Fruit fly (Drosophila melanogaster) whole organism: ENCODE data around the gene Jon65Aii.

Experiments
- CG8478 ChIP-seq: fragments of >200 bp; optimal IDR thresholded peaks from 2 replicates; lab custom pipeline; 2018; ENCODE audit warnings: inconsistent platforms
- Dll ChIP-seq: fragments of >200 bp; optimal IDR thresholded peaks from 2 replicates; lab custom pipeline; 2017
- EcR ChIP-seq, 2 experiments: fragments of >200 bp; optimal IDR thresholded peaks; 2 replicates each; lab custom pipeline; 2017; ENCODE audit warnings: missing biosample characterization in 2 of 2, missing genetic modification characterization in 2 of 2, missing genetic modification reagents in 2 of 2
- pan ChIP-seq: fragments of >200 bp; optimal IDR thresholded peaks from 2 replicates; lab custom pipeline; 2017
- psq ChIP-seq: fragments of >200 bp; optimal IDR thresholded peaks from 2 replicates; lab custom pipeline; 2017
- usp ChIP-seq: fragments of >200 bp; optimal IDR thresholded peaks from 2 replicates; lab custom pipeline; 2017; ENCODE audit warnings: missing biosample characterization, missing genetic modification characterization, mixed read lengths

Gene Jon65Aii

DNA sequence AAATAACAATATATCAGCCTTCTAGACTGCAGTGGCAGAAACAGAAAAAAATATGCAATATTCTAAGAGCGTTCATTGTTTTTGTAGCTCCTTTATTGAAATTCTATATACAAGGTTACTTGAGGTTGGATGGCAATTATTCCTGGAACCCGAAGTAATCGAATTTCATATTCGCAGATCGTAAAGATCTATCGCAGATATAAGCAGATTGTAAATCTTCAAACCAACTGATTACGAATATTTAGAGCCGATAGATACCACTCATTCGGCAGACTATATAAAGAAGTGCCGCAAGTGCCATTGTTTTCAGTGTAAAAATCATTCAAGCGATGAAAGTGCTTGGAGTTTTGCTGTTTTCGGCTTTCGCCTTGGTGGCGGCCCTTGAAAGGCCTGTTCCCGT lies at the start of gene Jon65Aii:
Jon65Aii (plus strand) TSS at position 301 of the 400 bp plus-strand sequence.
- TF ChIP-seq pan = no peak
- no peak for TF ChIP-seq psq
- no peak for TF ChIP-seq usp (GFP tag; lab: Kevin White, UChicago)
- no peak for TF ChIP-seq EcR (GFP tag; optimal IDR thresholded peaks at IDR 0.05; lab: Kevin White, UChicago)
- TF ChIP-seq Dll (lab: Kevin White, UChicago) = no peak
- no peak for TF ChIP-seq CG8478 (lab: Kevin White, UChicago)

DNA sequence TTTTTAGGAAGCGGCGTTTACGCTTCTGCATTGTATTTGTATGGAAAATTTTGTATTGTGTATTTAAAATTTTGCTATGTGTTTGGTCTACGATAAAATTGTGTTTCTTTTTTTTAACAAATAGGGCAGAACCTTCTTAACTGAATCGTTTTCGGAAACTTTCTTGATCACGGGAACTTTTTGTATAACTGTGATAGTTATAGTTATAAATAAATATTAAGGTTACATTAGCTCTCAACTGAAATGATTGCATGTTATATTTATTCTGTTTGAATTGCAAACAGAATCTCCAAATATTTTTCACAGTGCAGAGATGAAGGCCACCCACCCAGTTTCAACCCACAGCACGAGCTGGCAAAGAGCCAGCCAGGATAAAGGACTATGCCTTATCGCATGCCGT lies 41.2 kb upstream of the Jon65Aii start, which contains the start of gene alphaKap4:
alphaKap4 (minus strand) TSS at position 101 of the 400 bp plus-strand sequence.
- no peak for TF ChIP-seq usp (GFP tag; lab: Kevin White, UChicago)
- TF ChIP-seq Dll (lab: Kevin White, UChicago) = no peak
- TF ChIP-seq psq = no peak
- no peak for TF ChIP-seq EcR (GFP tag; optimal IDR thresholded peaks at IDR 0.05; lab: Kevin White, UChicago)
- TF ChIP-seq CG8478 (lab: Kevin White, UChicago) = no peak
- TF ChIP-seq pan = no peak

DNA sequence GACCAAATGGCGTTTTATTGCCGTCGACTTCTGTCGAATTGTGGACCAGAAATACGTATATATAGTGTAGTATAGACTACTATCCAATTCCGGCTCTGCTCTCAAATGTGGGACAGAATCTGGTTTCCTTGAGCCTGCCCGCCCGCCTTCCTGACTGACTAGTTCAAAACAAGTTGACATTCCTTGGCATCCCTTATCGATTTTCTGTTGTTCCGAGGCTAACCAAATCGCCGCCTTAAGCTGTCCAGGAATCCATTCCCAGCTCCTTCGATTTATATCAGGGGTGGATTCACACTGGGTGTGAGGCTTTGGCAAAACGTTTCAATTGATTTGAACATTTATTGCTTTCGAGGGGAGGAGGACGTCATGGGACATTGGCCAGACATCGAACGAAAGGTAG lies 39.2 kb upstream of the Jon65Aii start:
- no peak for TF ChIP-seq psq
- TF ChIP-seq CG8478 (lab: Kevin White, UChicago) = no peak
- TF ChIP-seq Dll (lab: Kevin White, UChicago) = no peak
- TF ChIP-seq pan = no peak
- no peak for TF ChIP-seq EcR (GFP tag; optimal IDR thresholded peaks at IDR 0.05; lab: Kevin White, UChicago)
- no peak for TF ChIP-seq usp (GFP tag; lab: Kevin White, UChicago)

DNA sequence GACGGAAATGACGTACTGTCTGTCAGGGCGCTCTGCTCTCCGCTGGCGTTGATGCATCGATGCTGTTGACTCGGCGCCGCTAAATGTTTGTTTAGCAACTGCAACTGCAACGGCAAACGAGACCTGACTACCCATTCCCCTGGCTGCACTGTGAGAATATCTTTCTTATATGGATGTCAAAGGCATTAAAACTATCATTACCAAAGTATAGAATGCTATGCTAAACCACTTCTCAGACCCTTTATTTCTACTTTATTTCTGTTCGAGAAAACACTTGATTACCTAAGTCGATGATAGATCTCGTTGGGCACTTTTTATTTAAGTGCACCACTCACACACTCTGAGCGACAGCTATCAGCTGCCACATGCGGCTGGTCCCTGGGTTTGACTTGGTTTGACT lies 30.0 kb upstream of the Jon65Aii start:
- TF ChIP-seq pan = no peak
- no peak for TF ChIP-seq usp (GFP tag; lab: Kevin White, UChicago)
- TF ChIP-seq psq = no peak
- no peak for TF ChIP-seq Dll (lab: Kevin White, UChicago)
- no peak for TF ChIP-seq EcR (GFP tag; optimal IDR thresholded peaks at IDR 0.05; lab: Kevin White, UChicago)
- no peak for TF ChIP-seq CG8478 (lab: Kevin White, UChicago)

DNA sequence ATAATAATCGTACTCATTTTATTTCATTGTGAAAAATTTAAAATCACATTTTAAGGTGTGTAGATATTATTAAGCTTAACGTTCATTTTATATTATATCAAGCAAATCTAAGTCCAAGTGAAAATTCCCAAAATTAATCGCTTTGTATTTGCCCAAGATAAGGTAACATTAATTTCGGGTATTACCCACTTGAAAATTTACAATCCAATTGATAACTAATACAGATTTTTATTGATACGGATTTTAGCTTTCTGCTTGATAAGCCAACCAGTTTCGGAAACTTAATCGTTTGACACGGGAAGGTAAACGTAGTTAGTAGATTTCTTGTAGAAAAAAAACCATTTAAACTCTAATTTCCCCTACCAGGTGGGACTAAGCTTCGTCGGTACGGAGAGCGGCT lies 19.1 kb upstream of the Jon65Aii start:
- TF ChIP-seq Dll (lab: Kevin White, UChicago) (no peak), psq (no peak), pan (no peak)

DNA sequence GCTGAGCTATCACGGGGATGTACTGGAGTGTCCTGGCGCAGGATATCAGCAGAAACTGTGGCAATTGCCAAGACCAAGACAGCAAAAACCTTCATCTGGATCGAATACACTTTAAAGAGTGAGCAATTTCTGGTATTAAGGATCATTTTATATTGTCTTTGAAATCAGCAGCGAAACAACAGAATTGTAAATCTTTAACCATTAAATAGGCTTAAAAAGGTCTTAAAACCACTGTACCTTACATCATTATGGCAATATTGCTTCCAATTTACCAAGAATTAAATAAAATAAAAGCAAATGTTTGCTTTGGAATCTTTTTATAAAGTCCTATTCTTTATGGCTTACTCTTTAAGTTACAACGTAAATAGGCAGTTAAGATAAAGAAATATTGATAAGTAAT lies 17.6 kb upstream of the Jon65Aii start, which contains the start of gene CG10477:
CG10477 (minus strand) TSS at position 101 of the 400 bp plus-strand sequence.
- no peak for TF ChIP-seq Dll (lab: Kevin White, UChicago)
- no peak for TF ChIP-seq EcR (GFP tag; optimal IDR thresholded peaks at IDR 0.05; lab: Kevin White, UChicago)
- no peak for TF ChIP-seq usp (GFP tag; lab: Kevin White, UChicago)
- no peak for TF ChIP-seq pan

DNA sequence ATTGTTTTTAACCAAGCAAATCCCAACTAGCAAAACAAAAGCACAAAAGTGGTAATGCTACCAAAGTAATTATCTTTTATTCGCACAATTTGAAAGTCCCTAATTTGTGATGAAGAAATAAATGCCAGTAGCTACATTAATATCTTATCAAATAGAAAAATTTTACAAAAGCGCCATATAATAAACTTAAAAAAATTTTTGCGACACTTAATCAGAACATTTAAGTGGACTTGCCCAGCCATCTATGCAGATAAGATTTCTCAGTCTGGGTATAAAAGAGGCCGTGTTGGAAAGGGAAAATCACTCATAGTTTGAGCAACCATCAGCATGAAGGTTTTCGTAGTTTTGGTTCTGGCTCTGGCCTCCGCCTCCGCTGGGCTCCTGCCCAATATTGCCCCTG lies 17.2 kb upstream of the Jon65Aii start, which contains the start of gene yip7:
yip7 (plus strand) TSS at position 301 of the 400 bp plus-strand sequence.
- no peak for TF ChIP-seq CG8478 (lab: Kevin White, UChicago)
- TF ChIP-seq usp (GFP tag; lab: Kevin White, UChicago) = no peak
- TF ChIP-seq pan = no peak
- no peak for TF ChIP-seq EcR (GFP tag; optimal IDR thresholded peaks at IDR 0.05; lab: Kevin White, UChicago)
- TF ChIP-seq psq = no peak

DNA sequence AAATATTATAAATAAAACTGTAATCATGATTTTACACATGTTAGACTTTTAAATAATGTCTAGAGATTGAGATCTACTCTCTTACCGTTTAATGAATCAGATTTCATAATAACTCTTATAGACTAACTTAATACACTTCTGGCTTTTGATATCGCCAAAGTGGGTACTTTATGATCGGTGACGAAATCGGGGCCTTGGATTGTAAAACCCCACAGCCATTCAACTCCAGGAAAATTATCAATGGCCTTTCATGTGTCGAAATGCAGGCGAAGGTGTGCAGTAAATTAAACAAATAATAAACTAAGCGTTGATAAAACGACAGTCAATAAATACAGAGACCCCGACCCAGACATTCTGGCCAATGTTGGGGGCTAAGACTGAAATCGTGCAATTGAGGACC lies 16.0 kb upstream of the Jon65Aii start:
- TF ChIP-seq usp (GFP tag; lab: Kevin White, UChicago) (no peak), psq (no peak), Dll (lab: Kevin White, UChicago) (no peak)

DNA sequence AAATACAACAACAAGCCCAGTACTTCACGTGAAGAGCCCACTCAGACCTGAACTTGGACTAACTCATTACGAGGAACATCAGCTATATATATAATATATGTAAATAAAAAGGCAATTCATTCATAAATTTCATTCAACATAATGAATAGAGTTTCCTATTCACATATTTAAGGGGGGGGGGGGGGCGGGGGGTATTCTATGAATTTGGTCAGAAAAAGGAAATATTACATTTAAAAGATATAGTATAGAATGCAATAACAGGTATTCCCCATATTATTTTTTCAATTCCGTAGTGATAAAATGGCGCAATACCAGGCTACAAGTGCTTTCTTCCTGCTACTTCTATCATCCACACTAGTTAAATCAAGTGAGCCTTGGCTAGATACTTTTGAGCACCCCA lies 15.3 kb upstream of the Jon65Aii start, which contains the start of gene CG6462:
CG6462 (plus strand) TSS at position 301 of the 400 bp plus-strand sequence.
- TF ChIP-seq Dll (lab: Kevin White, UChicago) (no peak), usp (GFP tag; lab: Kevin White, UChicago) (no peak), pan (no peak), CG8478 (lab: Kevin White, UChicago) (no peak)

DNA sequence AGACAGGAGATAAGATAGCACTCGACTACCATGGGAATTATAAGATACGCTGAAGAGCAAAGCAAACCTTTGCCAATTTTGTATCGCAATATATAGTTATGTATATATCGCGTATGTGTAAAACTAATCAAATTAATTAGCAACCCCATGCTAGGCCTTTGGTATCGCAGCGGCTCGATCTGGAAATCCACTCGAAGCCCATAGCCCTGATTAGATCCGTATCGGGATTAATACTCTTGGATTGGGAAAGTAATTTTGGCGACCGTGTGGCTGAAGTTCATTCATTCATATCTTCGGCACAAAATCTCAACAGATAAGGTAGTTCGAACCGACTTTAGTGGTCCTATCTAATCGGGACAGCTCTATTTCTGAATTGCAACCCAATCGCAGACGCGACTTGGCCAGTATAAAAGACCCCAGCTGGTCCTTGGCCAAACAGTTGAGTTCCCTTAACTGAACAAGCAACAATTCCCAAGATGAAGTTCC lies 13.4 kb upstream of the Jon65Aii start, which contains the start of gene Jon65Aiv:
Jon65Aiv (plus strand) TSS at position 436 of the 486 bp plus-strand sequence.
- TF ChIP-seq CG8478 (lab: Kevin White, UChicago) = no peak

DNA sequence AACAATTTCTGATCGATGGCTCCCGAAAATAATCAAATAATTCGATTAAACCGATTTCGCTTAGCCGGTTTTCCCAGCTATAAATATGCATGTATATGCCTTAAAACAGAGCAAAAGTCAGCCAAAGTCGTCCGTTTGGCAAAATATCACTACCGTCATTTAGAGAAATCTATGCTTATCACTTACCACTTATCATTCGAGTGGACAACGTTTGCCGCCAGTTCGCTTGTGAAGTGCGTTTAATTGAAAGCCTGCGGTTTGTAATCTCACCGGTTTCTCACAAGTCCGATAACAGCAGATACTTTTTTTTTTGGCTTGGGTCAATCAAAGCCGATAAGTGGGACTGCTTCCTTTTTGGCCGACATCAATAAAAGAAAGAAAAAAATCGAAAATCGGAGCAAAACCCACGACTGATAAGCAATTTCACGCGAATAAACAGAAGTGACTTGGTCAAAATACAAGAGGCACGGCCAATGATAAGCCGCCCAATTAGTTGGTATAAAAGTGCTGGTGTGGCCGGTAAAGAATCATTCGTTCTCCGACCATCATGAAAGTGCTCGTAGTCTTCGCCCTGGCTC lies 1.8 kb upstream of the Jon65Aii start, which contains the start of gene Jon65Aiii:
Jon65Aiii (plus strand) TSS at position 528 of the 578 bp plus-strand sequence.
- TF ChIP-seq CG8478 (lab: Kevin White, UChicago) (no peak), EcR (GFP tag; optimal IDR thresholded peaks at IDR 0.05; lab: Kevin White, UChicago) (no peak), pan (no peak)

DNA sequence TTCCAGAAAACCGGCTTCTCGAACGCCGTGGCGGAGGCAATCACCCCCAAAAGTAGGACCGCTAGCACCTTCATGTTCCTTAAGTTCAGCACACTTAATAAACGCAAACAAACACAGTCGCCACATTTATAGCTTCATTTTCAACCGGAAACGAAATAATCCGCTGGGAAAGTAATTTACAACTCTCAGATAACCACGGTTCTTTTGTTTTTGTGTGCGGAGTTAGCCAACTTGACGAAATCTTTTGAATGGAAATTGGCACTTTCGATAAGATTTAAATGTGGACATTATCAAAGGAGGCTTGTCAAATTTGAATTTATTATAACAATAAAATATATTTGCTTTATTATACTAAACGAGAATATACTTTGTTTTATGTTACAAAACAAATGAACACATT lies 2.2 kb downstream of the Jon65Aii start, which contains the start of gene Jon65Ai:
Jon65Ai (minus strand) TSS at position 101 of the 400 bp plus-strand sequence.
- no peak for TF ChIP-seq pan
- no peak for TF ChIP-seq Dll (lab: Kevin White, UChicago)
- TF ChIP-seq CG8478 (lab: Kevin White, UChicago) = no peak
- TF ChIP-seq usp (GFP tag; lab: Kevin White, UChicago) = no peak
- no peak for TF ChIP-seq EcR (GFP tag; optimal IDR thresholded peaks at IDR 0.05; lab: Kevin White, UChicago)
- no peak for TF ChIP-seq psq

DNA sequence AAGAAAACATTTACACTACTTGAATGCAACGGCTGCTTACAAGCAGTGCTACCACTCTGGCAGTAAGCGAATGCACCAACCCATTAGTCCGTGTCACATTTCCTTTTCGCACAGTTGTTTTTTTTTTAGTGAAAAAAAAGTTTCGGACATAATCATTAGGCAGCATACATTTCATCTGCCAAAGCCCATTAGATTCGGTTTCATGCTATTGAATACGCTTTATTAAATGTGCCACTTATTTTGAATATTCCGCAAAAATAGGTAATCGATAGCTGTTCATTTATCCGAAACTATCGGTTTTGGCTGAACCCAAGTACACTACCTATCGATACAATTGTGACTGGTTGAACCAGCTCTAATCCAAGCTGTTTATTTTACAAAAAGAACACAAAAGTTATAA lies 2.7 kb downstream of the Jon65Aii start, which contains the start of gene tant:
tant (plus strand) TSS at position 334 of the 400 bp plus-strand sequence.
- TF ChIP-seq CG8478 (lab: Kevin White, UChicago) (no peak), usp (GFP tag; lab: Kevin White, UChicago) (no peak), EcR (GFP tag; optimal IDR thresholded peaks at IDR 0.05; lab: Kevin White, UChicago) (no peak), Dll (lab: Kevin White, UChicago) (no peak), pan (no peak), psq (no peak)
